Worm (Caenorhabditis elegans) whole organism, L1 larva: ENCODE measurements around the gene C37C3.10.

Source experiments
- C04F5.9 ChIP-seq: sonication (generic microtip); optimal IDR thresholded peaks from 2 replicates; lab custom pipeline; 2016; ENCODE audit warnings: missing genetic modification characterization, missing compliant biosample characterization
- C34B4.2 ChIP-seq: sonication (generic microtip); optimal IDR thresholded peaks from 2 replicates; lab custom pipeline; 2017; ENCODE audit warnings: mild to moderate bottlenecking, missing genetic modification characterization, missing compliant biosample characterization
- Y116A8C.19 ChIP-seq: sonication (generic microtip); optimal IDR thresholded peaks from 2 replicates; lab custom pipeline; 2016; ENCODE audit warnings: missing compliant biosample characterization, missing genetic modification characterization, borderline replicate concordance
- aha-1 ChIP-seq: fragments of 150-350 bp; optimal IDR thresholded peaks from 2 replicates; lab custom pipeline; 2014; ENCODE audit warnings: missing biosample characterization, missing genetic modification characterization
- alr-1 ChIP-seq: fragments of 200-800 bp; sonication (Bioruptor generic); optimal IDR thresholded peaks from 2 replicates; lab custom pipeline; 2018; ENCODE audit warnings: borderline replicate concordance, mild to moderate bottlenecking, missing genetic modification characterization, missing compliant biosample characterization
- aly-2 ChIP-seq: fragments of 150-350 bp; optimal IDR thresholded peaks from 2 replicates; lab custom pipeline; 2014; ENCODE audit warnings: missing biosample characterization, missing genetic modification characterization
- ama-1 ChIP-seq: fragments of 150-350 bp; optimal IDR thresholded peaks from 2 replicates; lab custom pipeline; 2014
- blmp-1 ChIP-seq: fragments of 150-350 bp; optimal IDR thresholded peaks from 2 replicates; lab custom pipeline; 2014; ENCODE audit warnings: missing biosample characterization, missing genetic modification characterization
- ceh-8 ChIP-seq: fragments of 200-800 bp; sonication (Bioruptor generic); optimal IDR thresholded peaks from 2 replicates; lab custom pipeline; 2018; ENCODE audit warnings: mild to moderate bottlenecking, missing genetic modification characterization, moderate library complexity, missing compliant biosample characterization
- dsc-1 ChIP-seq: sonication (generic microtip); optimal IDR thresholded peaks from 2 replicates; lab custom pipeline; 2016; ENCODE audit warnings: mild to moderate bottlenecking, missing genetic modification characterization, missing compliant biosample characterization
- efl-1 ChIP-seq, 4 experiments: fragments of 150-350 bp; optimal IDR thresholded peaks in 3 of 4; peaks in 1 of 4; 1 replicate in 1 of 4; 2 replicates in 3 of 4; lab custom pipeline; 2014; ENCODE audit warnings: missing biosample characterization in 2 of 4, missing genetic modification characterization in 2 of 4, missing genetic modification reagents in 2 of 4
- efl-3 ChIP-seq: fragments of 200-800 bp; sonication (Bioruptor generic); optimal IDR thresholded peaks from 2 replicates; lab custom pipeline; 2018; ENCODE audit warnings: mild to moderate bottlenecking, missing genetic modification characterization, missing compliant biosample characterization
- egl-13 ChIP-seq: sonication (generic microtip); optimal IDR thresholded peaks from 2 replicates; lab custom pipeline; 2016; ENCODE audit warnings: missing genotype, missing genetic modification reagents, missing genetic modification characterization, missing compliant biosample characterization
- egl-27 ChIP-seq, 2 experiments: fragments of 150-350 bp in 1 of 2; sonication (generic microtip); optimal IDR thresholded peaks; 3 replicates each; lab custom pipeline; 2017 to 2018; ENCODE audit warnings: missing biosample characterization in 2 of 2, missing genetic modification characterization in 2 of 2, missing genetic modification reagents in 2 of 2
- elt-2 ChIP-seq: sonication (generic microtip); optimal IDR thresholded peaks from 2 replicates; lab custom pipeline; 2016; ENCODE audit warnings: missing genetic modification characterization, mild to moderate bottlenecking, inconsistent platforms, missing compliant biosample characterization, missing genetic modification reagents
- elt-3 ChIP-seq, 6 experiments: fragments of 150-350 bp in 1 of 6; sonication (generic microtip); optimal IDR thresholded peaks; 2 replicates each; lab custom pipeline; 2017 to 2018; ENCODE audit warnings: missing biosample characterization in 6 of 6, missing genetic modification characterization in 6 of 6, inconsistent platforms in 1 of 6
- ets-5 ChIP-seq: fragments of 200-800 bp; sonication (Bioruptor generic); IDR thresholded peaks from 2 replicates; pipeline ENCODE4 v1.3.6; 2022; ENCODE audit warnings: missing genetic modification characterization, missing compliant biosample characterization
- fkh-10 ChIP-seq: sonication (generic microtip); optimal IDR thresholded peaks from 2 replicates; lab custom pipeline; 2017; ENCODE audit warnings: missing biosample characterization, missing genetic modification reagents, missing genetic modification characterization
- fkh-4 ChIP-seq: sonication (generic microtip); optimal IDR thresholded peaks from 2 replicates; lab custom pipeline; 2016; ENCODE audit warnings: missing compliant biosample characterization, missing genetic modification characterization, borderline replicate concordance
- fkh-8 ChIP-seq: sonication (generic microtip); optimal IDR thresholded peaks from 2 replicates; lab custom pipeline; 2016; ENCODE audit warnings: mild to moderate bottlenecking, missing genetic modification characterization, missing compliant biosample characterization
- fos-1 ChIP-seq: fragments of 150-350 bp; optimal IDR thresholded peaks from 2 replicates; lab custom pipeline; 2014; ENCODE audit warnings: missing biosample characterization, missing genetic modification characterization
- grh-1 ChIP-seq: fragments of 200-800 bp; sonication (Bioruptor generic); IDR thresholded peaks from 2 replicates; pipeline ENCODE4 v1.3.6; 2022; ENCODE audit warnings: missing genetic modification reagents, missing genetic modification characterization, missing compliant biosample characterization
- hlh-4 ChIP-seq: sonication (generic microtip); optimal IDR thresholded peaks from 2 replicates; lab custom pipeline; 2016; ENCODE audit warnings: mild to moderate bottlenecking, missing genetic modification characterization, missing compliant biosample characterization
- irx-1 ChIP-seq: sonication (generic microtip); optimal IDR thresholded peaks from 2 replicates; lab custom pipeline; 2016; ENCODE audit warnings: missing genetic modification characterization, missing compliant biosample characterization
- lin-13 ChIP-seq: fragments of 150-350 bp; optimal IDR thresholded peaks from 2 replicates; lab custom pipeline; 2014; ENCODE audit warnings: missing biosample characterization, missing genetic modification reagents, missing genetic modification characterization
- lin-14 ChIP-seq: fragments of 200-800 bp; sonication (Bioruptor generic); optimal IDR thresholded peaks from 2 replicates; lab custom pipeline; 2018; ENCODE audit warnings: mild to moderate bottlenecking, missing genetic modification characterization, moderate library complexity, missing compliant biosample characterization
- lin-35 ChIP-seq, 2 experiments: fragments of 150-350 bp; optimal IDR thresholded peaks; 2 replicates each; lab custom pipeline; 2014; ENCODE audit warnings: missing biosample characterization in 2 of 2, missing genetic modification characterization in 2 of 2, missing genetic modification reagents in 2 of 2
- mep-1 ChIP-seq: fragments of 150-350 bp; optimal IDR thresholded peaks from 2 replicates; lab custom pipeline; 2014; ENCODE audit warnings: missing biosample characterization, missing genetic modification characterization
- nhr-12 ChIP-seq: sonication (generic microtip); optimal IDR thresholded peaks from 2 replicates; lab custom pipeline; 2017; ENCODE audit warnings: missing biosample characterization, missing genetic modification characterization
- nhr-19 ChIP-seq: fragments of 200-800 bp; sonication (Bioruptor generic); conservative IDR thresholded peaks from 2 replicates; pipeline ENCODE4 v1.3.6; 2022; ENCODE audit warnings: missing genetic modification characterization, missing compliant biosample characterization
- nhr-20 ChIP-seq: sonication (generic microtip); optimal IDR thresholded peaks from 2 replicates; lab custom pipeline; 2016; ENCODE audit warnings: mild to moderate bottlenecking, missing genetic modification characterization, missing compliant biosample characterization
- nhr-237 ChIP-seq: fragments of 150-350 bp; optimal IDR thresholded peaks from 2 replicates; lab custom pipeline; 2014; ENCODE audit warnings: missing biosample characterization, missing genetic modification characterization
- nhr-28 ChIP-seq: fragments of 150-350 bp; optimal IDR thresholded peaks from 2 replicates; lab custom pipeline; 2014; ENCODE audit warnings: missing biosample characterization, missing genetic modification characterization
- nhr-77 ChIP-seq: fragments of 150-350 bp; optimal IDR thresholded peaks from 2 replicates; lab custom pipeline; 2014; ENCODE audit warnings: missing biosample characterization, missing genetic modification characterization
- nhr-84 ChIP-seq: sonication (generic microtip); optimal IDR thresholded peaks from 2 replicates; lab custom pipeline; 2017; ENCODE audit warnings: missing biosample characterization, missing genetic modification characterization
- nhr-85 ChIP-seq: sonication (generic microtip); peaks from one replicate; lab custom pipeline; 2016; ENCODE audit warnings: missing genetic modification characterization, inconsistent platforms, missing compliant biosample characterization
- nhr-90 ChIP-seq: sonication (generic microtip); optimal IDR thresholded peaks from 2 replicates; lab custom pipeline; 2016; ENCODE audit warnings: mild to moderate bottlenecking, missing genetic modification characterization, missing compliant biosample characterization; ENCODE audit not compliant: poor library complexity
- pag-3 ChIP-seq: sonication (generic microtip); optimal IDR thresholded peaks from 2 replicates; lab custom pipeline; 2017; ENCODE audit warnings: missing genetic modification characterization, mild to moderate bottlenecking, missing compliant biosample characterization, antibody characterized with exemption, borderline replicate concordance; ENCODE audit not compliant: insufficient read depth
- pax-3 ChIP-seq: fragments of 200-800 bp; sonication (Bioruptor generic); optimal IDR thresholded peaks from 2 replicates; lab custom pipeline; 2018; ENCODE audit warnings: mild to moderate bottlenecking, missing genetic modification characterization, moderate library complexity, missing compliant biosample characterization
- rnt-1 ChIP-seq: sonication (generic microtip); optimal IDR thresholded peaks from 2 replicates; lab custom pipeline; 2016; ENCODE audit warnings: mild to moderate bottlenecking, missing genetic modification characterization, moderate library complexity, missing compliant biosample characterization
- skn-1 ChIP-seq: fragments of 150-350 bp; optimal IDR thresholded peaks from 2 replicates; lab custom pipeline; 2014; ENCODE audit warnings: missing biosample characterization, missing genetic modification characterization
- snpc-4 ChIP-seq: fragments of 150-350 bp; optimal IDR thresholded peaks from 2 replicates; lab custom pipeline; 2014; ENCODE audit warnings: missing biosample characterization, missing genetic modification characterization
- snu-23 ChIP-seq: sonication (generic microtip); optimal IDR thresholded peaks from 2 replicates; lab custom pipeline; 2016; ENCODE audit warnings: missing genetic modification characterization, missing compliant biosample characterization
- sptf-1 ChIP-seq: fragments of 150-350 bp; optimal IDR thresholded peaks from 2 replicates; lab custom pipeline; 2014; ENCODE audit warnings: missing biosample characterization, missing genetic modification characterization
- tlp-1 ChIP-seq: fragments of 150-350 bp; optimal IDR thresholded peaks from 2 replicates; lab custom pipeline; 2014; ENCODE audit warnings: missing biosample characterization, missing genetic modification characterization
- unc-62 ChIP-seq: fragments of 150-350 bp; optimal IDR thresholded peaks from 2 replicates; lab custom pipeline; 2014; ENCODE audit warnings: missing biosample characterization, missing genetic modification reagents, missing genetic modification characterization
- unc-86 ChIP-seq: sonication (generic microtip); optimal IDR thresholded peaks from 2 replicates; lab custom pipeline; 2016; ENCODE audit warnings: missing genetic modification characterization, missing compliant biosample characterization
- unc-98 ChIP-seq: fragments of 200-800 bp; sonication (Bioruptor generic); IDR thresholded peaks from 2 replicates; pipeline ENCODE4 v1.3.6; 2022; ENCODE audit warnings: missing genetic modification characterization, missing compliant biosample characterization
- vab-15 ChIP-seq: sonication (generic microtip); optimal IDR thresholded peaks from 2 replicates; lab custom pipeline; 2017; ENCODE audit warnings: missing genotype, mild to moderate bottlenecking, missing genetic modification characterization, missing compliant biosample characterization
- zag-1 ChIP-seq: fragments of 150-350 bp; optimal IDR thresholded peaks from 2 replicates; lab custom pipeline; 2014; ENCODE audit warnings: missing biosample characterization, missing genetic modification characterization
- zip-4 ChIP-seq: fragments of 200-800 bp; sonication (Bioruptor generic); optimal IDR thresholded peaks from 2 replicates; lab custom pipeline; 2018; ENCODE audit warnings: mild to moderate bottlenecking, missing genetic modification characterization, moderate library complexity, missing compliant biosample characterization
- ztf-11 ChIP-seq, 2 experiments: sonication (generic microtip); optimal IDR thresholded peaks; 2 replicates each; lab custom pipeline; 2016 to 2017; ENCODE audit warnings: missing genetic modification characterization in 2 of 2, missing biosample characterization in 1 of 2, missing compliant biosample characterization in 1 of 2
- ztf-4 ChIP-seq: fragments of 150-350 bp; optimal IDR thresholded peaks from 2 replicates; lab custom pipeline; 2014; ENCODE audit warnings: missing biosample characterization, missing genetic modification characterization

C37C3.10 gene

DNA sequence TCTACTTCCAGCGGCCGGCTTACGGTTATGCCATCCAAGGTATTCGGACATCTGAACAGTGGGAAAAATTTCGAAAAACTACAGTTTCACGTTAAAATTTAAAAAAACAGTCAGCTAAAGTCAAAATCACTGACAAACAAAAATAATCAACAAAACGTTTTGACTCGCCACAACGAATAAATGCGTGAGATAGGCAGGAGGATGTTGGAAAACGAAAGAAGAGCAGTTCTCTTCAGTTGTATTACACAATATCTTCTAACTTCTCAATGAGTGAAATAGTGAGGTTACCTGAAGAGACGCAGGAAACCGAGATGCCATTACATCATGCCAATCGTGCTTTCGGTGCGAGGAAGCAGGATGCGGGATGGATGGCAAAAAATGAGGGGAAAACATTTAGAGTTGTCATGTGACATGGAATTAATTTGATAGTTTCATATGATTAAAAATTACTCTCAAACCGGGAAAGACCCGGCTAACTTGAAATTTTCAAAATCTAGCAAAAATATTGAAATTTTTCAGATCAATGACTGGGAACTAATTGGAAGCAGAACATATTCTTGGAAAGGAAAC lies 31.0 kb upstream of the C37C3.10 start, which contains the start of gene F40A3.6 (continued):
- TF ChIP-seq nhr-90 (tag; lab: Kevin White, UChicago), result no peak
- TF ChIP-seq hlh-4, result no peak
- TF ChIP-seq ets-5 (GFP tag; lab: Robert Waterston, UW), result no peak
- no peak for TF ChIP-seq unc-86 (tag; lab: Kevin White, UChicago)
- no peak for TF ChIP-seq snpc-4 (tag; lab: Kevin White, UChicago)
- TF ChIP-seq unc-98, result no peak
- TF ChIP-seq sptf-1 (tag; lab: Kevin White, UChicago), result no peak
- TF ChIP-seq nhr-28 (tag; lab: Kevin White, UChicago), result no peak
- TF ChIP-seq blmp-1, result no peak
- TF ChIP-seq egl-27 (tag; optimal IDR thresholded peaks at IDR 0.05; lab: Kevin White, UChicago), result no peak
- TF ChIP-seq ztf-11 (tag; optimal IDR thresholded peaks at IDR 0.05; lab: Kevin White, UChicago), result no peak
- TF ChIP-seq nhr-77 (tag; lab: Kevin White, UChicago), result no peak
- TF ChIP-seq nhr-12, result no peak
- no peak for TF ChIP-seq fkh-10 (GFP tag; lab: Kevin White, UChicago)
- TF ChIP-seq ceh-8 (GFP tag; lab: Kevin White, UChicago), result no peak
- peak; percentile 80 for TF ChIP-seq rnt-1 (tag; lab: Kevin White, UChicago)
- no peak for TF ChIP-seq nhr-85 (tag; lab: Kevin White, UChicago)
- no peak for TF ChIP-seq elt-2 (tag; lab: Kevin White, UChicago)
- peak; percentile 40 for TF ChIP-seq ztf-4 (tag; lab: Kevin White, UChicago)
- TF ChIP-seq pag-3 (tag; lab: Kevin White, UChicago), result peak; percentile 100
- TF ChIP-seq Y116A8C.19 (tag; lab: Kevin White, UChicago), result no peak
- no peak for TF ChIP-seq aly-2 (tag; lab: Kevin White, UChicago)
- no peak for TF ChIP-seq aha-1 (tag; lab: Kevin White, UChicago)
- peak; percentile 6 for TF ChIP-seq fkh-4 (tag; lab: Kevin White, UChicago)
- peak; percentile 86 for TF ChIP-seq lin-14
- TF ChIP-seq elt-3 (tag; optimal IDR thresholded peaks at IDR 0.05; lab: Kevin White, UChicago), result no peak
- no peak for TF ChIP-seq tlp-1
- no peak for TF ChIP-seq lin-35 (GFP tag; optimal IDR thresholded peaks at IDR 0.05; lab: Kevin White, UChicago)
- no peak for TF ChIP-seq fos-1 (tag; lab: Kevin White, UChicago)
- no peak for TF ChIP-seq unc-62 (GFP tag; lab: Kevin White, UChicago)
- peak; percentile 20 for TF ChIP-seq mep-1
- TF ChIP-seq nhr-237, result no peak
- no peak for TF ChIP-seq efl-3 (GFP tag; lab: Kevin White, UChicago)
- TF ChIP-seq C34B4.2 (tag; lab: Kevin White, UChicago), result no peak
- no peak for TF ChIP-seq irx-1 (tag; lab: Kevin White, UChicago)
- no peak for TF ChIP-seq grh-1 (GFP tag; lab: Robert Waterston, UW)
- peak; percentile 3 to 24 for TF ChIP-seq efl-1 (optimal IDR thresholded peaks at IDR 0.05; lab: Kevin White, UChicago)
- peak; percentile 11 to 82 for TF ChIP-seq efl-1 (GFP tag; optimal IDR thresholded peaks at IDR 0.05 in 1 of 2; lab: Kevin White, UChicago)
- no peak for TF ChIP-seq skn-1 (tag; lab: Kevin White, UChicago)
- TF ChIP-seq snu-23 (GFP tag; lab: Kevin White, UChicago), result peak; percentile 62
- peak; percentile 10 for TF ChIP-seq nhr-20
- TF ChIP-seq ama-1 (lab: Kevin White, UChicago), result no peak
- TF ChIP-seq C04F5.9 (tag; lab: Kevin White, UChicago), result no peak
- TF ChIP-seq pax-3 (tag; lab: Kevin White, UChicago), result no peak
- peak; percentile 54 for TF ChIP-seq dsc-1 (tag; lab: Kevin White, UChicago)
- no peak for TF ChIP-seq alr-1 (tag; lab: Kevin White, UChicago)
- no peak for TF ChIP-seq nhr-84 (tag; lab: Kevin White, UChicago)
- no peak for TF ChIP-seq fkh-8 (tag; lab: Kevin White, UChicago)
- TF ChIP-seq vab-15 (tag; lab: Kevin White, UChicago), result no peak
- TF ChIP-seq zag-1 (tag; lab: Kevin White, UChicago), result no peak
- peak; percentile 56 for TF ChIP-seq nhr-19 (GFP tag; lab: Robert Waterston, UW)
- no peak for TF ChIP-seq lin-13 (GFP tag; lab: Kevin White, UChicago)
- peak; percentile 64 for TF ChIP-seq egl-13 (tag; lab: Kevin White, UChicago)
- no peak for TF ChIP-seq zip-4 (GFP tag; lab: Kevin White, UChicago)
